Worm (Caenorhabditis elegans): ENCODE data around the gene col-117.

The col-117 gene

ce11 chrIV:8778045-8778444 is 46.0 kb downstream of the col-117 start, which contains the start of gene C33D9.6:
C33D9.6 (minus strand) TSS chrIV:8778145.
- TF ChIP-seq lin-35 (GFP tag; optimal IDR thresholded peaks at IDR 0.05) (no peak), sea-2 (GFP tag; IDR thresholded peaks at IDR 0.05) (no peak), attf-3 (GFP tag; conservative IDR thresholded peaks at IDR 0.05) (no peak), egl-44 (GFP tag; IDR thresholded peaks at IDR 0.05) (no peak), F23B12.7 (tag; optimal IDR thresholded peaks at IDR 0.05; ENCODE audit: insufficient read depth) (no peak), lin-40 (tag; optimal IDR thresholded peaks at IDR 0.05) (no peak), hmg-1.2 (GFP tag; IDR thresholded peaks at IDR 0.05) (no peak), bed-1 (GFP tag; IDR thresholded peaks at IDR 0.05) (no peak), mel-28 (tag; optimal IDR thresholded peaks at IDR 0.05; ENCODE audit: borderline replicate concordance) (no peak), ets-4 (GFP tag; optimal IDR thresholded peaks at IDR 0.05) (no peak), xnd-1 (tag; optimal IDR thresholded peaks at IDR 0.05) (no peak), rpc-1 (optimal IDR thresholded peaks at IDR 0.05) (no peak), rpc-1 (tag; optimal IDR thresholded peaks at IDR 0.05) (no peak), dox-1 (GFP tag; IDR thresholded peaks at IDR 0.05) (no peak)
